Worm (Caenorhabditis elegans): ENCODE data around the gene cisd-1.

DNA sequence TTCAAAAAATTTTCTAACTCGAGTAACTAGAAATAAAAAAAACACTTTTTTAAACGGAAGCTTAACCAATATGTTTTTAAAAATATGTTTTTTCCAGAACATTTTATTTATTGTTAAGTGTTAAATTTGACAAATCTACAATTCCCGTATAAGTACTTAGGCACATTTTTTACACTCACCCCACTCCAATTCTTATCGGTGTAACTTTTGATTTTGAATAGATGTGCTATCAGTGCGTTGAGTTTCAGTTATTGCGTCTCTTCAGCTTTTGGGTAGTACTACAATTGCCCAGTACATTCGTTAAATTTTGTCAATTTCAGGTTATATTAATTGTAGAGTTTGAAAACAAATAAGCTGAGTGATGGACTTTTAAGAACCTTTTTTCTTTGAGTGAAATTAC is 45.4 kb downstream of the cisd-1 start:
- TF ChIP-seq nhr-237 (tag; optimal IDR thresholded peaks at IDR 0.05) (no peak), elt-1 (tag; optimal IDR thresholded peaks at IDR 0.05) (no peak), ama-1 (optimal IDR thresholded peaks at IDR 0.05) (no peak), snpc-4 (tag; optimal IDR thresholded peaks at IDR 0.05) (no peak), ztf-11 (tag; optimal IDR thresholded peaks at IDR 0.05) (no peak)
